Worm (Caenorhabditis elegans) whole organism, L3 larva: ENCODE data around the gene B0524.3.

Experiments
- aly-2 ChIP-seq: fragments of 150-350 bp; optimal IDR thresholded peaks from 2 replicates; lab custom pipeline; 2014; ENCODE audit warnings: missing biosample characterization, missing genetic modification characterization
- ceh-28 ChIP-seq: fragments of 150-350 bp; optimal IDR thresholded peaks from 2 replicates; lab custom pipeline; 2014; ENCODE audit warnings: missing biosample characterization, missing genetic modification reagents, missing genetic modification characterization
- egl-27 ChIP-seq: sonication (generic microtip); optimal IDR thresholded peaks from 4 replicates; lab custom pipeline; 2017; ENCODE audit warnings: missing biosample characterization, missing genetic modification reagents, missing genetic modification characterization
- lsy-12 ChIP-seq: sonication (generic microtip); optimal IDR thresholded peaks from 2 replicates; lab custom pipeline; 2016; ENCODE audit warnings: mild to moderate bottlenecking, missing genetic modification characterization, missing compliant biosample characterization
- mdl-1 ChIP-seq: fragments of 150-350 bp; optimal IDR thresholded peaks from 2 replicates; lab custom pipeline; 2014; ENCODE audit warnings: missing biosample characterization, missing genetic modification characterization
- mml-1 ChIP-seq: fragments of 150-350 bp; sonication (generic microtip); optimal IDR thresholded peaks from 3 replicates; lab custom pipeline; 2014; ENCODE audit warnings: missing biosample characterization, missing genetic modification characterization
- nhr-237 ChIP-seq: fragments of 150-350 bp; optimal IDR thresholded peaks from 2 replicates; lab custom pipeline; 2014; ENCODE audit warnings: missing biosample characterization, missing genetic modification characterization
- nhr-25 ChIP-seq: sonication (generic microtip); optimal IDR thresholded peaks from 2 replicates; lab custom pipeline; 2017; ENCODE audit warnings: missing biosample characterization, missing genetic modification characterization
- nhr-76 ChIP-seq: fragments of 150-350 bp; sonication (generic microtip); optimal IDR thresholded peaks from 5 replicates; lab custom pipeline; 2014; ENCODE audit warnings: missing biosample characterization, missing genetic modification characterization
- nhr-77 ChIP-seq: fragments of 150-350 bp; optimal IDR thresholded peaks from 2 replicates; lab custom pipeline; 2014; ENCODE audit warnings: missing biosample characterization, missing genetic modification characterization
- skn-1 ChIP-seq: fragments of 150-350 bp; optimal IDR thresholded peaks from 2 replicates; lab custom pipeline; 2014; ENCODE audit warnings: missing biosample characterization, missing genetic modification characterization
- zag-1 ChIP-seq: fragments of 150-350 bp; optimal IDR thresholded peaks from 2 replicates; lab custom pipeline; 2014; ENCODE audit warnings: missing biosample characterization, missing genetic modification characterization

DNA sequence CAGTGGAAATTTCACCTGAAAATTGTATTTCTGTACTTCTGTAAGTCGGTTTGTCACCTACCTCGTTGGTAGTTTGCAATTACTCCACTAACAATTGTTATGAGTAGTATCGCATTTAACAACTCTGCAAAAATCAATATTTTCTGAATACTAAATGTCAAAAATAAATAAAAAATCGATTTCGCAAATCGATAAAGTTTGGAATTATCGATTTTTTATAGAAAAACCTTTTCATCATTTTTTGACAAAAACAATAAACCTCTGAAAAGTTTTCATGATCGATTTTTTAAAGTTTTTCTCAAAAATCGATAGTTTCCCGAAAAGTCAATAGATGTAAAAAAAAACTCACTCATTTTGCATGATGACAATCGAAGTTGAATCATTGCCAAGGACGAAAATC, 540 bp upstream of the B0524.3 start:
- no peak for TF ChIP-seq zag-1 (tag; lab: Kevin White, UChicago)
- TF ChIP-seq nhr-76 (tag; lab: Kevin White, UChicago), result no peak
- TF ChIP-seq skn-1 (tag; lab: Kevin White, UChicago), result no peak
- TF ChIP-seq nhr-77 (tag; lab: Kevin White, UChicago), result no peak
- peak; percentile 83 for TF ChIP-seq ceh-28 (tag; lab: Kevin White, UChicago)
- TF ChIP-seq mdl-1 (tag; lab: Kevin White, UChicago), result no peak
- TF ChIP-seq mml-1, result no peak
- TF ChIP-seq egl-27 (tag; lab: Kevin White, UChicago), result no peak
- no peak for TF ChIP-seq lsy-12 (tag; lab: Kevin White, UChicago)
- TF ChIP-seq nhr-237 (tag; lab: Kevin White, UChicago), result no peak
- no peak for TF ChIP-seq aly-2 (tag; lab: Kevin White, UChicago)
- no peak for TF ChIP-seq nhr-25 (tag; lab: Kevin White, UChicago)
